Worm (Caenorhabditis elegans) whole organism, young adult: ENCODE results near the gene trpp-9.

Experiments
- B0019.2 ChIP-seq: fragments of 200-800 bp; sonication (Bioruptor generic); conservative IDR thresholded peaks from 2 replicates; pipeline ENCODE4 v1.3.6; 2022; ENCODE audit warnings: missing genetic modification reagents, missing genetic modification characterization, missing compliant biosample characterization
- B0336.3 ChIP-seq: fragments of 200-800 bp; sonication (Bioruptor generic); IDR thresholded peaks from 2 replicates; pipeline ENCODE4 v1.3.6; 2022; ENCODE audit warnings: missing genetic modification characterization, missing compliant biosample characterization
- C06A6.2 ChIP-seq: fragments of 200-800 bp; sonication (Bioruptor generic); conservative IDR thresholded peaks from 2 replicates; pipeline ENCODE4 v1.3.6; 2022; ENCODE audit warnings: missing genetic modification characterization, missing compliant biosample characterization
- F33H1.4 ChIP-seq: fragments of 200-800 bp; sonication (Bioruptor generic); IDR thresholded peaks from 2 replicates; pipeline ENCODE4 v1.3.6; 2022; ENCODE audit warnings: missing genetic modification reagents, missing genetic modification characterization, missing compliant biosample characterization
- F37B4.10 ChIP-seq: fragments of 200-800 bp; sonication (Bioruptor generic); IDR thresholded peaks from 2 replicates; pipeline ENCODE4 v1.3.6; 2022; ENCODE audit warnings: missing genetic modification characterization, missing compliant biosample characterization
- F39B2.1 ChIP-seq: fragments of 200-800 bp; sonication (Bioruptor generic); IDR thresholded peaks from 2 replicates; pipeline ENCODE4 v1.3.6; 2022; ENCODE audit warnings: missing genetic modification reagents, missing genetic modification characterization, missing compliant biosample characterization
- F52B5.7 ChIP-seq: sonication (generic microtip); optimal IDR thresholded peaks from 2 replicates; lab custom pipeline; 2016; ENCODE audit warnings: mild to moderate bottlenecking, missing genetic modification characterization, missing compliant biosample characterization
- F57C9.4 ChIP-seq: sonication (generic microtip); optimal IDR thresholded peaks from 2 replicates; lab custom pipeline; 2017; ENCODE audit warnings: mild to moderate bottlenecking, missing genetic modification characterization, missing compliant biosample characterization
- T26A5.8 ChIP-seq: sonication (generic microtip); optimal IDR thresholded peaks from 2 replicates; lab custom pipeline; 2016; ENCODE audit warnings: missing genetic modification characterization, missing compliant biosample characterization
- attf-3 ChIP-seq: fragments of 200-800 bp; sonication (Bioruptor generic); conservative IDR thresholded peaks from 2 replicates; pipeline ENCODE4 v1.3.6; 2022; ENCODE audit warnings: missing genetic modification reagents, missing genetic modification characterization, missing compliant biosample characterization
- attf-5 ChIP-seq: fragments of 200-800 bp; sonication (Bioruptor generic); optimal IDR thresholded peaks from 2 replicates; lab custom pipeline; 2018; ENCODE audit warnings: mild to moderate bottlenecking, missing genetic modification characterization, missing compliant biosample characterization
- bed-1 ChIP-seq: fragments of 200-800 bp; sonication (Bioruptor generic); IDR thresholded peaks from 2 replicates; pipeline ENCODE4 v1.3.6; 2022; ENCODE audit warnings: missing genetic modification reagents, missing genetic modification characterization, missing compliant biosample characterization
- cebp-1 ChIP-seq, 2 experiments: fragments of 200-800 bp in 1 of 2; sonication (Bioruptor generic) in 1 of 2; sonication (generic microtip) in 1 of 2; IDR thresholded peaks in 1 of 2; optimal IDR thresholded peaks in 1 of 2; 2 replicates each; pipeline versions ENCODE4 v1.3.6 to Lab custom; 2017 to 2022; ENCODE audit warnings: missing compliant biosample characterization in 2 of 2, missing genetic modification characterization in 2 of 2, mild to moderate bottlenecking in 1 of 2, missing genetic modification reagents in 1 of 2, moderate library complexity in 1 of 2
- ceh-100 ChIP-seq: fragments of 200-800 bp; sonication (Bioruptor generic); IDR thresholded peaks from 2 replicates; pipeline ENCODE4 v1.3.6; 2022; ENCODE audit warnings: missing genetic modification reagents, missing genetic modification characterization, missing compliant biosample characterization
- ceh-79 ChIP-seq: sonication (generic microtip); optimal IDR thresholded peaks from 2 replicates; lab custom pipeline; 2017; ENCODE audit warnings: mild to moderate bottlenecking, missing genetic modification characterization, missing compliant biosample characterization
- dox-1 ChIP-seq: fragments of 200-800 bp; sonication (Bioruptor generic); IDR thresholded peaks from 2 replicates; pipeline ENCODE4 v1.3.6; 2022; ENCODE audit warnings: missing genetic modification reagents, missing genetic modification characterization, missing compliant biosample characterization
- efl-1 ChIP-seq: fragments of 150-350 bp; optimal IDR thresholded peaks from 2 replicates; lab custom pipeline; 2014; ENCODE audit warnings: missing biosample characterization, missing genetic modification reagents, missing genetic modification characterization
- egl-18 ChIP-seq: fragments of 200-800 bp; sonication (Bioruptor generic); IDR thresholded peaks from 2 replicates; pipeline ENCODE4 v1.3.6; 2022; ENCODE audit warnings: missing genetic modification reagents, missing genetic modification characterization, missing compliant biosample characterization
- egl-44 ChIP-seq: fragments of 200-800 bp; sonication (Bioruptor generic); IDR thresholded peaks from 2 replicates; pipeline ENCODE4 v1.3.6; 2022; ENCODE audit warnings: missing genetic modification reagents, missing genetic modification characterization, missing compliant biosample characterization
- ets-4 ChIP-seq: fragments of 200-800 bp; sonication (Bioruptor generic); optimal IDR thresholded peaks from 2 replicates; lab custom pipeline; 2018; ENCODE audit warnings: mild to moderate bottlenecking, missing genetic modification characterization, missing compliant biosample characterization
- hmg-1.2 ChIP-seq: fragments of 200-800 bp; sonication (Bioruptor generic); IDR thresholded peaks from 2 replicates; pipeline ENCODE4 v1.3.6; 2022; ENCODE audit warnings: missing genetic modification reagents, missing genetic modification characterization, missing compliant biosample characterization
- let-526 ChIP-seq: fragments of 200-800 bp; sonication (Bioruptor generic); IDR thresholded peaks from 2 replicates; pipeline ENCODE4 v1.3.6; 2022; ENCODE audit warnings: missing genetic modification reagents, missing genetic modification characterization, missing compliant biosample characterization
- lin-26 ChIP-seq: fragments of 200-800 bp; sonication (Bioruptor generic); IDR thresholded peaks from 2 replicates; pipeline ENCODE4 v1.3.6; 2022; ENCODE audit warnings: missing genetic modification reagents, missing genetic modification characterization, missing compliant biosample characterization
- lin-40 ChIP-seq: sonication (generic microtip); optimal IDR thresholded peaks from 2 replicates; lab custom pipeline; 2016; ENCODE audit warnings: missing genetic modification characterization, mild to moderate bottlenecking, missing compliant biosample characterization, missing genotype, missing genetic modification reagents
- lin-54 ChIP-seq: fragments of 200-800 bp; sonication (Bioruptor generic); optimal IDR thresholded peaks from 2 replicates; lab custom pipeline; 2018; ENCODE audit warnings: mild to moderate bottlenecking, missing genetic modification characterization, missing compliant biosample characterization
- lir-1 ChIP-seq: fragments of 200-800 bp; sonication (Bioruptor generic); conservative IDR thresholded peaks from 2 replicates; pipeline ENCODE4 v1.3.6; 2022; ENCODE audit warnings: missing genetic modification reagents, missing genetic modification characterization, missing compliant biosample characterization
- lsy-27 ChIP-seq: sonication (generic microtip); optimal IDR thresholded peaks from 2 replicates; lab custom pipeline; 2017; ENCODE audit warnings: missing genetic modification characterization, mild to moderate bottlenecking, missing compliant biosample characterization, antibody characterized with exemption, missing genotype, borderline replicate concordance; ENCODE audit not compliant: insufficient read depth
- madf-10 ChIP-seq: sonication (generic microtip); optimal IDR thresholded peaks from 2 replicates; lab custom pipeline; 2016; ENCODE audit warnings: mild to moderate bottlenecking, missing genetic modification characterization, missing compliant biosample characterization
- madf-3 ChIP-seq: fragments of 200-800 bp; sonication (Bioruptor generic); IDR thresholded peaks from 2 replicates; pipeline ENCODE4 v1.3.6; 2022; ENCODE audit warnings: missing genetic modification reagents, missing genetic modification characterization, missing compliant biosample characterization
- madf-6 ChIP-seq: fragments of 200-800 bp; sonication (Bioruptor generic); IDR thresholded peaks from 2 replicates; pipeline ENCODE4 v1.3.6; 2022; ENCODE audit warnings: missing genetic modification reagents, missing genetic modification characterization, missing compliant biosample characterization
- madf-8 ChIP-seq: fragments of 200-800 bp; sonication (Bioruptor generic); conservative IDR thresholded peaks from 2 replicates; pipeline ENCODE4 v1.3.6; 2022; ENCODE audit warnings: missing genetic modification reagents, missing genetic modification characterization, missing compliant biosample characterization
- mcd-1 ChIP-seq: fragments of 200-800 bp; sonication (Bioruptor generic); IDR thresholded peaks from 2 replicates; pipeline ENCODE4 v1.3.6; 2022; ENCODE audit warnings: missing genetic modification reagents, missing genetic modification characterization, missing compliant biosample characterization
- nhr-80 ChIP-seq: sonication (generic microtip); optimal IDR thresholded peaks from 2 replicates; lab custom pipeline; 2016; ENCODE audit warnings: missing genetic modification characterization, missing compliant biosample characterization
- nhr-90 ChIP-seq: sonication (generic microtip); optimal IDR thresholded peaks from 2 replicates; lab custom pipeline; 2016; ENCODE audit warnings: missing genotype, mild to moderate bottlenecking, missing genetic modification characterization, missing compliant biosample characterization
- pha-4 ChIP-seq: fragments of 150-350 bp; sonication (generic microtip); optimal IDR thresholded peaks from 2 replicates; lab custom pipeline; 2014; ENCODE audit warnings: missing biosample characterization, missing genetic modification reagents, missing genetic modification characterization
- rec-8 ChIP-seq, 2 experiments: sonication (generic microtip); optimal IDR thresholded peaks; 2 replicates each; lab custom pipeline; 2016; ENCODE audit warnings: mild to moderate bottlenecking in 2 of 2, missing genetic modification characterization in 2 of 2, missing genetic modification reagents in 2 of 2, missing genotype in 2 of 2, missing biosample characterization in 1 of 2, missing compliant biosample characterization in 1 of 2, moderate library complexity in 1 of 2
- sdz-38 ChIP-seq: sonication (generic microtip); optimal IDR thresholded peaks from 2 replicates; lab custom pipeline; 2016; ENCODE audit warnings: missing genotype, missing genetic modification characterization, missing compliant biosample characterization
- snpc-1.3 ChIP-seq: sonication (generic microtip); optimal IDR thresholded peaks from 2 replicates; lab custom pipeline; 2017; ENCODE audit warnings: missing genetic modification characterization, mild to moderate bottlenecking, missing compliant biosample characterization, antibody characterized with exemption, moderate library complexity, missing genotype, missing genetic modification reagents; ENCODE audit not compliant: insufficient read depth
- tlf-1 ChIP-seq: fragments of 200-800 bp; sonication (Bioruptor generic); optimal IDR thresholded peaks from 2 replicates; lab custom pipeline; 2018; ENCODE audit warnings: mild to moderate bottlenecking, missing genetic modification characterization, missing compliant biosample characterization
- unc-130 ChIP-seq: sonication (generic microtip); optimal IDR thresholded peaks from 2 replicates; lab custom pipeline; 2016; ENCODE audit warnings: missing genetic modification reagents, missing genetic modification characterization, missing compliant biosample characterization
- unc-62 ChIP-seq: fragments of 150-350 bp; optimal IDR thresholded peaks from 2 replicates; lab custom pipeline; 2014; ENCODE audit warnings: missing biosample characterization, missing genetic modification reagents, missing genetic modification characterization
- xnd-1 ChIP-seq: sonication (generic microtip); optimal IDR thresholded peaks from 2 replicates; lab custom pipeline; 2016; ENCODE audit warnings: missing genotype, missing genetic modification reagents, missing genetic modification characterization, missing compliant biosample characterization
- zfh-2 ChIP-seq: fragments of 200-800 bp; sonication (Bioruptor generic); conservative IDR thresholded peaks from 2 replicates; pipeline ENCODE4 v1.3.6; 2022; ENCODE audit warnings: missing genetic modification reagents, missing genetic modification characterization, missing compliant biosample characterization
- ztf-18 ChIP-seq: sonication (generic microtip); optimal IDR thresholded peaks from 2 replicates; lab custom pipeline; 2016; ENCODE audit warnings: missing genotype, mild to moderate bottlenecking, missing genetic modification characterization, missing compliant biosample characterization
- ztf-22 ChIP-seq: fragments of 200-800 bp; sonication (Bioruptor generic); optimal IDR thresholded peaks from 2 replicates; lab custom pipeline; 2018; ENCODE audit warnings: mild to moderate bottlenecking, missing genetic modification characterization, moderate library complexity, missing compliant biosample characterization
- ztf-25 ChIP-seq: fragments of 200-800 bp; sonication (Bioruptor generic); IDR thresholded peaks from 2 replicates; pipeline ENCODE4 v1.3.6; 2022; ENCODE audit warnings: missing genetic modification reagents, missing genetic modification characterization, missing compliant biosample characterization
- ztf-26 ChIP-seq: sonication (generic microtip); optimal IDR thresholded peaks from 2 replicates; lab custom pipeline; 2017; ENCODE audit warnings: missing genetic modification characterization, missing compliant biosample characterization
- ztf-28 ChIP-seq: fragments of 200-800 bp; sonication (Bioruptor generic); IDR thresholded peaks from 2 replicates; pipeline ENCODE4 v1.3.6; 2022; ENCODE audit warnings: missing genetic modification reagents, missing genetic modification characterization, missing compliant biosample characterization

The trpp-9 gene

ce11 chrX:11563663-11564062, at the start of gene trpp-9:
Gene trpp-9 (plus strand): TSS chrX:11563923.
- TF ChIP-seq hmg-1.2 (GFP tag; lab: Robert Waterston, UW) (peak; percentile 25; the same call in 1 of the 2 replicates), rec-8 (tag; optimal IDR thresholded peaks at IDR 0.05; lab: Kevin White, UChicago) (no peak), ztf-25 (GFP tag; lab: Robert Waterston, UW) (no peak), unc-62 (no peak), ceh-79 (tag; lab: Kevin White, UChicago) (no peak), C06A6.2 (GFP tag; lab: Robert Waterston, UW) (no peak), lin-40 (tag; lab: Kevin White, UChicago) (peak; percentile 40), attf-5 (GFP tag; lab: Kevin White, UChicago) (peak; percentile 14), F39B2.1 (no peak), B0336.3 (no peak), ztf-22 (GFP tag; lab: Kevin White, UChicago) (no peak), zfh-2 (GFP tag; lab: Robert Waterston, UW) (0 out of 2 replicates have a peak, but pooled peaks have one; percentile 28), ztf-26 (no peak)

ce11 chrX:11515381-11515780, 48.3 kb upstream of the trpp-9 start:
- no peak for TF ChIP-seq cebp-1 (GFP tag; IDR thresholded peaks at IDR 0.05; lab: Robert Waterston, UW)
- TF ChIP-seq cebp-1 (tag; optimal IDR thresholded peaks at IDR 0.05; lab: Kevin White, UChicago) = peak; percentile 50
- TF ChIP-seq zfh-2 (GFP tag; lab: Robert Waterston, UW) = 0 out of 2 replicates have a peak, but pooled peaks have one; percentile 13
- no peak for TF ChIP-seq xnd-1 (tag; lab: Kevin White, UChicago)
- TF ChIP-seq ceh-79 (tag; lab: Kevin White, UChicago) = no peak
- TF ChIP-seq ceh-100 (GFP tag; lab: Robert Waterston, UW) = no peak
- TF ChIP-seq lin-26 = no peak
- no peak for TF ChIP-seq ztf-18 (tag; lab: Kevin White, UChicago)
- TF ChIP-seq madf-10 (tag; lab: Kevin White, UChicago) = peak; percentile 2
- TF ChIP-seq egl-18 (GFP tag; lab: Robert Waterston, UW) = no peak
- no peak for TF ChIP-seq lsy-27 (tag; lab: Kevin White, UChicago)
- TF ChIP-seq sdz-38 (tag; lab: Kevin White, UChicago) = no peak
- no peak for TF ChIP-seq F52B5.7 (tag; lab: Kevin White, UChicago)
- peak; percentile 69; the same call in 1 of the 2 replicates for TF ChIP-seq egl-44
- no peak for TF ChIP-seq mcd-1 (GFP tag; lab: Robert Waterston, UW)
- no peak for TF ChIP-seq bed-1
- no peak for TF ChIP-seq lin-54 (GFP tag; lab: Kevin White, UChicago)
- no peak for TF ChIP-seq attf-3
- TF ChIP-seq ztf-28 (GFP tag; lab: Robert Waterston, UW) = no peak
- TF ChIP-seq F57C9.4 = no peak
- no peak for TF ChIP-seq F37B4.10 (GFP tag; lab: Robert Waterston, UW)
- TF ChIP-seq dox-1 = peak; percentile 73
- TF ChIP-seq madf-3 (GFP tag; lab: Robert Waterston, UW) = no peak
- no peak for TF ChIP-seq efl-1 (GFP tag; lab: Kevin White, UChicago)
- TF ChIP-seq madf-6 (GFP tag; lab: Robert Waterston, UW) = no peak
- TF ChIP-seq F33H1.4 (GFP tag; lab: Robert Waterston, UW) = no peak
- TF ChIP-seq madf-8 = no peak
- no peak for TF ChIP-seq lir-1 (GFP tag; lab: Robert Waterston, UW)
- no peak for TF ChIP-seq T26A5.8
- no peak for TF ChIP-seq unc-130 (GFP tag; lab: Kevin White, UChicago)
- TF ChIP-seq ets-4 = peak; percentile 96
- TF ChIP-seq snpc-1.3 (tag; lab: Kevin White, UChicago) = no peak
- TF ChIP-seq tlf-1 (GFP tag; lab: Kevin White, UChicago) = no peak
- TF ChIP-seq pha-4 (tag; lab: Kevin White, UChicago) = peak; percentile 75
- no peak for TF ChIP-seq B0019.2
- TF ChIP-seq let-526 (GFP tag; lab: Robert Waterston, UW) = no peak
- TF ChIP-seq nhr-80 (tag; lab: Kevin White, UChicago) = peak; percentile 99
- peak; percentile 75 for TF ChIP-seq nhr-90 (tag; lab: Kevin White, UChicago)
